Worm (Caenorhabditis elegans) whole organism, L4/young adult: Measurements from ENCODE around the gene lips-17.

Source experiments
- W03F9.2 ChIP-seq: fragments of 150-350 bp; optimal IDR thresholded peaks from 2 replicates; lab custom pipeline; 2014; ENCODE audit warnings: missing biosample characterization, missing genetic modification characterization
- dao-5 ChIP-seq: sonication (generic microtip); optimal IDR thresholded peaks from 2 replicates; lab custom pipeline; 2016; ENCODE audit warnings: missing genotype, missing genetic modification characterization, moderate library complexity, missing compliant biosample characterization
- him-1 ChIP-seq: sonication (generic microtip); optimal IDR thresholded peaks from 2 replicates; lab custom pipeline; 2016; ENCODE audit warnings: missing genotype, missing genetic modification reagents, missing genetic modification characterization, missing compliant biosample characterization

- no peak for TF ChIP-seq W03F9.2 (tag; lab: Kevin White, UChicago)
- no peak for TF ChIP-seq him-1 (tag; lab: Kevin White, UChicago)
- TF ChIP-seq dao-5 (tag; lab: Kevin White, UChicago), result no peak
Measured at ce11 chrII:7640161-7640841, 32.2 kb downstream of the lips-17 start.
